Fruit fly (Drosophila melanogaster): Measurements from ENCODE around the gene SPE.

Gene SPE

DNA sequence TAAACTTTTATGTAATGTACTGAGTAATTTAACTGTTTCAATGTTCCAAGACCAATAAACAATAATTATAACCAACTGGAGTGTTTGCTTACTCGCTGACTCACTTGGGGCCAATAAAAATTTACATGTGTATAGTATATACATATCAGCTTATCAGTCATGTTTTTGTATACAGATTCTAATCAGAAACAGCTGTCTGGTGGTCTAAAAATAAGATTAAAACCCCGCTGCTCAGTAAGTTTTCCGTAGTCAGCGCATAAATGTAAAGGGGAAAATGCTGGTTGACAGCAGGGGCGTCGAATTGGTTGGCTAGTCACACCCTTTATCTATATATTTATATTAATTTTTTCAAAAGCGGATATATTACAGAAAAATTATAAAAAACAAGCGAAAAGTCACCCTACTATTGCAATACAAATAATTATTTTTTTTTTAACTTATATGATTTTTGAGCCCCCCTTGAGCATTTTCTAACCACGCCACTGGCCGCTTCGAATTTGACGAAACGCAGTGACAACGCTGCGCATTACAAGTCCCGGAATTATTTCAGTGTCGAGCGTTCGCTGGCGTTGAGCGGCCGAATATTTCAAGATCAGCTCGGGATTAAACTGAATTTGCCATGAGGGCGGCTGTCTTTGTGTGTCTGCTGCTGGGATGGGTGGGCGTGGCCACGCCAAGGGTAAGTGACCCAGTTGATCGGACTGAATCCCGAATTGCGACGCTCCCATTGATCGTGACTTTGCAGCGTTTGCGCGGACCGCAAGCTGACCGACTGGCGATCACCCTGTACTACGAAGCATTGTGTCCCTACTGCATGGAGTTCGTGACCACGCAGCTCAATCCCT is 7.5 kb upstream of the SPE start, which contains the start of gene GILT2 (continued):
- TF ChIP-seq CG16813 (GFP tag; IDR thresholded peaks at IDR 0.05; ENCODE audit: partially characterized antibody), result no peak
- TF ChIP-seq lola (GFP tag; optimal IDR thresholded peaks at IDR 0.05), result peak in 1 of 3 experiments; percentile 88
- peak; percentile 18 for TF ChIP-seq NK7.1 (GFP tag; optimal IDR thresholded peaks at IDR 0.05)
- TF ChIP-seq Dref (GFP tag; IDR thresholded peaks at IDR 0.05), result no peak
- TF ChIP-seq CG13424 (tag; optimal IDR thresholded peaks at IDR 0.05), result peak; percentile 95
- TF ChIP-seq lilli (GFP tag; optimal IDR thresholded peaks at IDR 0.05), result peak; percentile 87
- peak; percentile 71 for TF ChIP-seq psq (GFP tag; optimal IDR thresholded peaks at IDR 0.05)
- TF ChIP-seq phol (tag; optimal IDR thresholded peaks at IDR 0.05), result peak; percentile 93
- peak; percentile 55 for TF ChIP-seq corto (GFP tag; optimal IDR thresholded peaks at IDR 0.05)
- TF ChIP-seq aop (GFP tag; IDR thresholded peaks at IDR 0.05), result peak; percentile 55; the same call in 1 of the 2 replicates
- TF ChIP-seq Hsf (GFP tag; optimal IDR thresholded peaks at IDR 0.05), result peak; percentile 80
- TF ChIP-seq Lpt (GFP tag; optimal IDR thresholded peaks at IDR 0.05), result no peak
- TF ChIP-seq CG3847 (GFP tag; IDR thresholded peaks at IDR 0.05), result peak; percentile 92
- TF ChIP-seq ttk (GFP tag; IDR thresholded peaks at IDR 0.05), result peak; percentile 93
- TF ChIP-seq CG43689 (GFP tag; IDR thresholded peaks at IDR 0.05), result peak; percentile 51; the same call in 1 of the 2 replicates
- TF ChIP-seq dm (GFP tag; optimal IDR thresholded peaks at IDR 0.05), result peak; percentile 28
- peak; percentile 88 for TF ChIP-seq CG13894 (tag; optimal IDR thresholded peaks at IDR 0.05)
- TF ChIP-seq Dll (GFP tag; IDR thresholded peaks at IDR 0.05; ENCODE audit: partially characterized antibody), result no peak
- peak; percentile 93 for TF ChIP-seq Dbx (GFP tag; IDR thresholded peaks at IDR 0.05)
- TF ChIP-seq CG5180 (GFP tag; optimal IDR thresholded peaks at IDR 0.05), result peak; percentile 83
- peak; percentile 90 for TF ChIP-seq NfI (GFP tag; optimal IDR thresholded peaks at IDR 0.05)
- TF ChIP-seq CG7357 (GFP tag; IDR thresholded peaks at IDR 0.05), result peak; percentile 86
- TF ChIP-seq CG4424 (GFP tag; optimal IDR thresholded peaks at IDR 0.05), result peak; percentile 92
- TF ChIP-seq Hmr (GFP tag; optimal IDR thresholded peaks at IDR 0.05), result peak; percentile 87
- peak; percentile 88 for TF ChIP-seq CG15011 (GFP tag; optimal IDR thresholded peaks at IDR 0.05)
- peak; percentile 18 for TF ChIP-seq stwl (tag; optimal IDR thresholded peaks at IDR 0.05)
- TF ChIP-seq Chrac-16 (GFP tag; optimal IDR thresholded peaks at IDR 0.05), result peak; percentile 85
- TF ChIP-seq CG13296 (GFP tag; optimal IDR thresholded peaks at IDR 0.05), result peak; percentile 94
- TF ChIP-seq gt (GFP tag; IDR thresholded peaks at IDR 0.05), result peak; percentile 76
- TF ChIP-seq CG31441 (GFP tag; IDR thresholded peaks at IDR 0.05), result peak; percentile 97
- TF ChIP-seq CG1792 (GFP tag; optimal IDR thresholded peaks at IDR 0.05), result peak; percentile 44
- TF ChIP-seq ro (GFP tag; IDR thresholded peaks at IDR 0.05), result peak; percentile 70
- peak; percentile 88 for TF ChIP-seq sug (tag; optimal IDR thresholded peaks at IDR 0.05)
- no peak for TF ChIP-seq gro (GFP tag; optimal IDR thresholded peaks at IDR 0.05)
- TF ChIP-seq CG10565 (GFP tag; optimal IDR thresholded peaks at IDR 0.05), result peak; percentile 37
- peak; percentile 76 for TF ChIP-seq C15 (GFP tag; IDR thresholded peaks at IDR 0.05)
- peak; percentile 91 for TF ChIP-seq sim (GFP tag; IDR thresholded peaks at IDR 0.05)
- TF ChIP-seq HHEX (GFP tag; optimal IDR thresholded peaks at IDR 0.05), result peak; percentile 92
- peak; percentile 94 for TF ChIP-seq Blimp-1 (GFP tag; optimal IDR thresholded peaks at IDR 0.05)
- TF ChIP-seq knrl (GFP tag; IDR thresholded peaks at IDR 0.05; ENCODE audit: partially characterized antibody), result no peak
- peak in 1 of 2 experiments; percentile 41 for TF ChIP-seq Dfd (GFP tag; optimal IDR thresholded peaks at IDR 0.05)
- TF ChIP-seq Ets97D (GFP tag; optimal IDR thresholded peaks at IDR 0.05), result peak; percentile 48
- no peak for TF ChIP-seq HLHmδ (GFP tag; optimal IDR thresholded peaks at IDR 0.05)
- TF ChIP-seq odd (GFP tag; optimal IDR thresholded peaks at IDR 0.05), result peak; percentile 89
- TF ChIP-seq bab2 (GFP tag; optimal IDR thresholded peaks at IDR 0.05), result peak; percentile 54
- peak; percentile 57 for TF ChIP-seq CG4707 (GFP tag; optimal IDR thresholded peaks at IDR 0.05)
- 0 out of 2 replicates have a peak, but pooled peaks have one; percentile 28 for TF ChIP-seq ham (GFP tag; IDR thresholded peaks at IDR 0.05)
- peak; percentile 89 for TF ChIP-seq CG10959 (GFP tag; IDR thresholded peaks at IDR 0.05)
